Fruit fly (Drosophila melanogaster): ENCODE results near the gene CG9259.

Gene CG9259

dm6 chr2L:21104326-21104725 is 15.2 kb downstream of the CG9259 start, which contains the start of the genes CG46307 and Nhe2 (continued):
- TF ChIP-seq Aef1 (GFP tag; IDR thresholded peaks at IDR 0.05), result no peak
- no peak for TF ChIP-seq CG14860 (GFP tag; IDR thresholded peaks at IDR 0.05; ENCODE audit: partially characterized antibody)
- no peak for TF ChIP-seq vnd (GFP tag; IDR thresholded peaks at IDR 0.05; ENCODE audit: partially characterized antibody)
- no peak for TF ChIP-seq PHDP (tag; optimal IDR thresholded peaks at IDR 0.05)
- TF ChIP-seq dm (GFP tag; optimal IDR thresholded peaks at IDR 0.05), result no peak
- TF ChIP-seq CG18764 (GFP tag; optimal IDR thresholded peaks at IDR 0.05), result no peak
- TF ChIP-seq Dref (GFP tag; IDR thresholded peaks at IDR 0.05), result 0 out of 2 replicates have a peak, but pooled peaks have one; percentile 57
- no peak for TF ChIP-seq CG3407 (GFP tag; optimal IDR thresholded peaks at IDR 0.05)
- no peak for TF ChIP-seq seq (GFP tag; IDR thresholded peaks at IDR 0.05)
- TF ChIP-seq pho (GFP tag; optimal IDR thresholded peaks at IDR 0.05), result no peak
- no peak for TF ChIP-seq zen (tag; optimal IDR thresholded peaks at IDR 0.05)
- peak; percentile 5 for TF ChIP-seq nerfin-1 (tag; optimal IDR thresholded peaks at IDR 0.05)
- TF ChIP-seq hbn (GFP tag; IDR thresholded peaks at IDR 0.05; ENCODE audit: partially characterized antibody), result no peak
- no peak for TF ChIP-seq CG12299 (tag; optimal IDR thresholded peaks at IDR 0.05)
- 0 out of 2 replicates have a peak, but pooled peaks have one; percentile 21 for TF ChIP-seq tna (GFP tag; IDR thresholded peaks at IDR 0.05; ENCODE audit: partially characterized antibody)
- TF ChIP-seq CG10462 (GFP tag; optimal IDR thresholded peaks at IDR 0.05), result no peak
- TF ChIP-seq cato (GFP tag; optimal IDR thresholded peaks at IDR 0.05; ENCODE audit: borderline replicate concordance), result no peak
- TF ChIP-seq peb (GFP tag; IDR thresholded peaks at IDR 0.05), result no peak
- TF ChIP-seq CG30403 (GFP tag; optimal IDR thresholded peaks at IDR 0.05), result no peak
- no peak for TF ChIP-seq CG4360 (GFP tag; IDR thresholded peaks at IDR 0.05)
- TF ChIP-seq Ets97D (GFP tag; optimal IDR thresholded peaks at IDR 0.05), result peak; percentile 58
- TF ChIP-seq Nf-YA (GFP tag; IDR thresholded peaks at IDR 0.05), result no peak
- TF ChIP-seq cad (GFP tag; optimal IDR thresholded peaks at IDR 0.05), result no peak
- no peak for TF ChIP-seq nmo (GFP tag; optimal IDR thresholded peaks at IDR 0.05)
- TF ChIP-seq row (GFP tag; IDR thresholded peaks at IDR 0.05), result peak; percentile 55
- no peak for TF ChIP-seq CG4730 (GFP tag; IDR thresholded peaks at IDR 0.05)
- TF ChIP-seq CG15269 (tag; optimal IDR thresholded peaks at IDR 0.05), result no peak
- TF ChIP-seq mirr (GFP tag; optimal IDR thresholded peaks at IDR 0.05), result no peak
- TF ChIP-seq CG17328 (GFP tag; IDR thresholded peaks at IDR 0.05), result no peak
- TF ChIP-seq Vsx1 (GFP tag; optimal IDR thresholded peaks at IDR 0.05), result no peak
- no peak for TF ChIP-seq usp (GFP tag; optimal IDR thresholded peaks at IDR 0.05)
- TF ChIP-seq kay (GFP tag; optimal IDR thresholded peaks at IDR 0.05), result no peak
- TF ChIP-seq CG18619 (GFP tag; optimal IDR thresholded peaks at IDR 0.05), result no peak
- TF ChIP-seq ssp (GFP tag; IDR thresholded peaks at IDR 0.05), result no peak
- TF ChIP-seq CG12071 (GFP tag; optimal IDR thresholded peaks at IDR 0.05), result no peak
- no peak for TF ChIP-seq CG6654 (GFP tag; optimal IDR thresholded peaks at IDR 0.05)
- no peak for TF ChIP-seq NK7.1 (GFP tag; optimal IDR thresholded peaks at IDR 0.05)
- TF ChIP-seq CG31388 (GFP tag; optimal IDR thresholded peaks at IDR 0.05), result no peak
- no peak for TF ChIP-seq CG11085 (GFP tag; IDR thresholded peaks at IDR 0.05)
- no peak for TF ChIP-seq Hand (GFP tag; optimal IDR thresholded peaks at IDR 0.05)
- no peak for TF ChIP-seq crol (GFP tag; IDR thresholded peaks at IDR 0.05)
- TF ChIP-seq NC2α (GFP tag; optimal IDR thresholded peaks at IDR 0.05), result no peak
- TF ChIP-seq zen2 (GFP tag; IDR thresholded peaks at IDR 0.05; ENCODE audit: partially characterized antibody), result no peak
- no peak for TF ChIP-seq klu (GFP tag; IDR thresholded peaks at IDR 0.05)
- peak; percentile 68 for TF ChIP-seq CG2199 (GFP tag; IDR thresholded peaks at IDR 0.05)
- no peak for TF ChIP-seq CG18476 (GFP tag; optimal IDR thresholded peaks at IDR 0.05)
- TF ChIP-seq Xrp1 (GFP tag; IDR thresholded peaks at IDR 0.05), result no peak; the same call in 1 of the 2 replicates
- no peak for TF ChIP-seq gt (GFP tag; IDR thresholded peaks at IDR 0.05)
- no peak for TF ChIP-seq Ptx1 (GFP tag; IDR thresholded peaks at IDR 0.05)
- TF ChIP-seq chif (GFP tag; optimal IDR thresholded peaks at IDR 0.05), result no peak
- peak; percentile 19 for TF ChIP-seq Fer1 (GFP tag; optimal IDR thresholded peaks at IDR 0.05)
- TF ChIP-seq CG17186 (GFP tag; optimal IDR thresholded peaks at IDR 0.05), result no peak

Measured in whole organism, embryonic.